Fruit fly (Drosophila melanogaster) whole organism, pupa: ENCODE results near the gene TotB.

Experiments
- CG10348 ChIP-seq: fragments of 200-800 bp; sonication (Bioruptor generic); IDR thresholded peaks from 2 replicates; pipeline ENCODE4 v1.3.6; 2022; ENCODE audit warnings: missing biosample characterization, missing genetic modification characterization
- CG12605 ChIP-seq: fragments of 200-800 bp; sonication (Bioruptor generic); IDR thresholded peaks from 2 replicates; pipeline ENCODE4 v1.3.6; 2022; ENCODE audit warnings: missing biosample characterization, missing genetic modification characterization
- CG13204 ChIP-seq: fragments of 200-800 bp; sonication (Bioruptor generic); optimal IDR thresholded peaks from 2 replicates; lab custom pipeline; 2018; ENCODE audit warnings: missing biosample characterization, mild to moderate bottlenecking, missing genetic modification characterization, moderate library complexity
- CG14655 ChIP-seq: fragments of 200-800 bp; sonication (Bioruptor generic); optimal IDR thresholded peaks from 3 replicates; lab custom pipeline; 2017; ENCODE audit warnings: mild to moderate bottlenecking, missing biosample characterization, missing genetic modification reagents, missing genetic modification characterization
- CG15710 ChIP-seq: fragments of 200-800 bp; sonication (Bioruptor generic); optimal IDR thresholded peaks from 2 replicates; lab custom pipeline; 2018; ENCODE audit warnings: missing biosample characterization, mild to moderate bottlenecking, missing genetic modification characterization, moderate library complexity
- CG17806 ChIP-seq: fragments of 200-800 bp; sonication (Bioruptor generic); optimal IDR thresholded peaks from 2 replicates; lab custom pipeline; 2018; ENCODE audit warnings: missing biosample characterization, mild to moderate bottlenecking, missing genetic modification characterization, moderate library complexity
- CG32121 ChIP-seq: fragments of 200-800 bp; sonication (Bioruptor generic); IDR thresholded peaks from 2 replicates; pipeline ENCODE4 v1.3.6; 2022; ENCODE audit warnings: missing biosample characterization, missing genetic modification characterization
- CG34367 ChIP-seq: fragments of 200-800 bp; sonication (Bioruptor generic); optimal IDR thresholded peaks from 2 replicates; lab custom pipeline; 2018; ENCODE audit warnings: missing biosample characterization, mild to moderate bottlenecking, missing genetic modification characterization
- CG4496 ChIP-seq: fragments of 200-800 bp; sonication (Bioruptor generic); IDR thresholded peaks from 3 replicates; pipeline ENCODE4 v1.3.6; 2022; ENCODE audit warnings: missing biosample characterization, missing genetic modification characterization
- CG8159 ChIP-seq: fragments of 200-800 bp; sonication (Bioruptor generic); optimal IDR thresholded peaks from 3 replicates; lab custom pipeline; 2018; ENCODE audit warnings: missing biosample characterization, mild to moderate bottlenecking, missing genetic modification characterization, moderate library complexity
- CG8301 ChIP-seq: fragments of 200-800 bp; sonication (Bioruptor generic); optimal IDR thresholded peaks from 2 replicates; lab custom pipeline; 2018; ENCODE audit warnings: missing biosample characterization, mild to moderate bottlenecking, missing genetic modification characterization
- CG9948 ChIP-seq: fragments of 200-800 bp; sonication (Bioruptor generic); optimal IDR thresholded peaks from 2 replicates; lab custom pipeline; 2018; ENCODE audit warnings: missing biosample characterization, mild to moderate bottlenecking, missing genetic modification characterization, moderate library complexity
- D1 ChIP-seq: fragments of 200-800 bp; sonication (Bioruptor generic); optimal IDR thresholded peaks from 2 replicates; lab custom pipeline; 2018; ENCODE audit warnings: missing biosample characterization, mild to moderate bottlenecking, missing genetic modification characterization, moderate library complexity
- EcR ChIP-seq: fragments of 200-800 bp; sonication (Bioruptor generic); optimal IDR thresholded peaks from 3 replicates; lab custom pipeline; 2019; ENCODE audit warnings: missing biosample characterization, missing genetic modification characterization, mild to moderate bottlenecking, moderate library complexity, missing genetic modification reagents
- Ets98B ChIP-seq: fragments of 200-800 bp; sonication (Bioruptor generic); IDR thresholded peaks from 2 replicates; pipeline ENCODE4 v1.3.6; 2022; ENCODE audit warnings: missing biosample characterization, missing genetic modification characterization
- Pif1A ChIP-seq: fragments of 200-800 bp; sonication (Bioruptor generic); optimal IDR thresholded peaks from 3 replicates; lab custom pipeline; 2016; ENCODE audit warnings: missing biosample characterization, missing genetic modification characterization
- Pif1B ChIP-seq: fragments of 200-800 bp; sonication (Bioruptor generic); optimal IDR thresholded peaks from 3 replicates; lab custom pipeline; 2016; ENCODE audit warnings: missing biosample characterization, missing genetic modification characterization
- Snoo ChIP-seq: fragments of 200-800 bp; sonication (Bioruptor generic); optimal IDR thresholded peaks from 3 replicates; lab custom pipeline; 2017; ENCODE audit warnings: missing biosample characterization, mild to moderate bottlenecking, missing genetic modification characterization, inconsistent platforms
- fd96Ca ChIP-seq: fragments of 200-800 bp; sonication (Bioruptor generic); IDR thresholded peaks from 3 replicates; pipeline ENCODE4 v1.3.6; 2022; ENCODE audit warnings: missing biosample characterization, missing genetic modification characterization
- gl ChIP-seq: fragments of 200-800 bp; sonication (Bioruptor generic); optimal IDR thresholded peaks from 2 replicates; lab custom pipeline; 2018; ENCODE audit warnings: missing biosample characterization, mild to moderate bottlenecking, missing genetic modification characterization
- rn ChIP-seq: fragments of 200-800 bp; sonication (Bioruptor generic); IDR thresholded peaks from 2 replicates; pipeline ENCODE4 v1.3.6; 2022; ENCODE audit warnings: missing biosample characterization, missing genetic modification characterization

TotB gene

DNA sequence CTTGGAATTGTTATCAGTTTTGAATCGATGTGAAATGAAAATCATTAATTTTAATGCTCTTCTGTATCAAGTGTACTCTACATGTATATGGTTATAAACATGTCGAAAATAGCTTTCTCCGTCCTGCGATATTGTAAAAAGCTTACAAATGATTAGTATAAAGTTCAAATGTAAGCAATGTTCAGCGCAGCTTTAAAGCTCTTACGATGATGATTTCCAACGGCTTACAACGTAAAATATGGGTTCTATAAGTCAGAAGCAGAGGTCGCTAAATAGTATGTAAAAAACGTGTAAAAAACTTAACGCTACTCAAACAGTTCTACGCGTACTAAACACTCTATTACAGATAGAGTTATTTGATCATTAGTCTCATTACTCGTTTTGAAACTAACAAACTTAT, 34.9 kb downstream of the TotB start:
- TF ChIP-seq CG17806 (tag; lab: Kevin White, UChicago) (no peak), Pif1B (GFP tag; lab: Kevin White, UChicago) (no peak), gl (tag; lab: Kevin White, UChicago) (no peak), Snoo (tag; lab: Kevin White, UChicago) (no peak), CG9948 (tag; lab: Kevin White, UChicago) (no peak), CG8159 (tag; lab: Kevin White, UChicago) (no peak), CG15710 (no peak), CG14655 (GFP tag; lab: Kevin White, UChicago) (no peak), D1 (tag; lab: Kevin White, UChicago) (no peak), CG32121 (GFP tag; lab: Robert Waterston, UW) (no peak), EcR (no peak), CG12605 (GFP tag; lab: Robert Waterston, UW) (no peak), CG13204 (GFP tag; lab: Kevin White, UChicago) (no peak), CG34367 (tag; lab: Kevin White, UChicago) (no peak), Ets98B (GFP tag; lab: Robert Waterston, UW) (no peak), CG4496 (GFP tag; lab: Robert Waterston, UW) (no peak)
- TF ChIP-seq, all 21 proteins: peak for 0

DNA sequence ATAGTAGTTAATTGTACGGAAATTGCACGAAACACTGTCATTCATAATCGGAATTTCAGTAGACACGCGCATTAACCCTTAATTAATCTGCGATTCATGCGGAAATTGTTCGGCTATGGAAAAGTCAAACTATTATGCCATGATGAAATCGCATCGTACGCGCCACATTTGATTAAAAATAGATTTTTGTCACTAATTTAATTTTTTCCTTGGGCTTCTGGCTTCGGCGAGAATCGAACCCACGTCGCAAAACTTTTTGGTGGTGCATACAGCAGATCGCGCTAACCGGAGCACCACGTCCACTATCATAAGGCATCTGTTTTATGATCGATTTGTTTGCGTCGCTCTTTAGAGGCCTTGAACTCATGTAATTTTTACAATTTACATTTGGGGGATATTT, 39.0 kb downstream of the TotB start:
- TF ChIP-seq CG32121 (GFP tag; lab: Robert Waterston, UW) (0 out of 2 replicates have a peak, but pooled peaks have one; percentile 19), fd96Ca (GFP tag; lab: Robert Waterston, UW) (no peak), Pif1B (GFP tag; lab: Kevin White, UChicago) (no peak), CG12605 (GFP tag; lab: Robert Waterston, UW) (peak; percentile 31; the same call in 1 of the 2 replicates), CG15710 (no peak), EcR (peak; percentile 29), CG17806 (tag; lab: Kevin White, UChicago) (no peak)

DNA sequence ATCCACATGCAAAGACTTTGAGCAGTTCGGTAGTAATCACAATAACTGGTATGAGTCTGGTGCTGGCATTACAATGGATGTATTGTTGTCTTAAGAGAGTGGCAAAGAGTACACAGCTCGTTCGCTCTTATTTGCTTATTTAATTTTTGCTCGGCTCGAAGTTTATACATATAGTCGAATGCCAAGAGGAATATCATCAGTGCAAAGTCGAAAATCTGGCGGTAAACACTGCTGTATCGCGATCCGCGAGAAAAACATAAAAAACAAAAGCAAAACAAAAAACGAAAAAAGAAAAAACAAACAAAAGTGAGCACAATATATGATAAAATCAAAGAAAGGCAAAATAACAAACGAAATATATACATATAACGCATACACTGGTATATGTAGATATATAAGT, 40.4 kb downstream of the TotB start, which contains the start of gene hdly:
hdly (plus strand) TSS at position 194 of the 400 bp plus-strand sequence.
- TF ChIP-seq CG12605 (GFP tag; lab: Robert Waterston, UW) (peak; percentile 100), Ets98B (GFP tag; lab: Robert Waterston, UW) (peak; percentile 99), CG15710 (peak; percentile 97), Pif1A (peak; percentile 99), EcR (peak; percentile 80), D1 (tag; lab: Kevin White, UChicago) (peak; percentile 84), CG8301 (tag; lab: Kevin White, UChicago) (peak; percentile 97), CG10348 (GFP tag; lab: Robert Waterston, UW) (no peak), fd96Ca (GFP tag; lab: Robert Waterston, UW) (peak; percentile 98), CG8159 (tag; lab: Kevin White, UChicago) (peak; percentile 93), CG34367 (tag; lab: Kevin White, UChicago) (peak; percentile 99), CG9948 (tag; lab: Kevin White, UChicago) (peak; percentile 90), CG17806 (tag; lab: Kevin White, UChicago) (peak; percentile 94), Pif1B (GFP tag; lab: Kevin White, UChicago) (peak; percentile 99), gl (tag; lab: Kevin White, UChicago) (peak; percentile 100), CG32121 (GFP tag; lab: Robert Waterston, UW) (peak; percentile 99), CG13204 (GFP tag; lab: Kevin White, UChicago) (peak; percentile 99), Snoo (tag; lab: Kevin White, UChicago) (peak; percentile 98), CG14655 (GFP tag; lab: Kevin White, UChicago) (peak; percentile 98), CG4496 (GFP tag; lab: Robert Waterston, UW) (peak; percentile 99), rn (GFP tag; lab: Robert Waterston, UW) (peak; percentile 99)

DNA sequence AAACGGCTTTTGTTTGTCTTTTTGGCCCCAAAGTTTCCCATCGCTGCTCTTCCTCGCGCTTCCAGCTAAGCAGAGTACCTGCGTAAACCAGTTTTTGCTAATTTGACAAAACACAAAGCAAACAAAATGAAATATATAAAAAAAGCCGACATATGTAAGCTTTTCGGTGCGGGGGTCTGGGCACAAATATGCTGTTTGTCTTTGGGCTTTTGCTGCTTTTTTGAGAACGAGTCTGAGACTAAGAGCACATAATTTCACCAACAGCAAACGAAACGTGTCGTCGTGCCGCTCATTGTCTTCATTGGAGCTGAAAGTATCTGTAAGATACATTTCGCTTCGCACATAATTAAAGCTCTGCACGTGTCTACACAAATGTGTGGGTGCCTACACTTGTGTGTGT, 42.1 kb downstream of the TotB start:
- TF ChIP-seq CG8301 (tag; lab: Kevin White, UChicago) (no peak), gl (tag; lab: Kevin White, UChicago) (no peak)
- TF ChIP-seq, all 21 proteins: peak for 0
